Fruit fly (Drosophila melanogaster) whole organism: ENCODE measurements around the gene Acp26Aa.

ENCODE experiments used
- CG8478 ChIP-seq: fragments of >200 bp; optimal IDR thresholded peaks from 2 replicates; lab custom pipeline; 2018; ENCODE audit warnings: inconsistent platforms
- EcR ChIP-seq, 2 experiments: fragments of >200 bp; optimal IDR thresholded peaks; 2 replicates each; lab custom pipeline; 2017; ENCODE audit warnings: missing biosample characterization in 2 of 2, missing genetic modification characterization in 2 of 2, missing genetic modification reagents in 2 of 2
- pan ChIP-seq: fragments of >200 bp; optimal IDR thresholded peaks from 2 replicates; lab custom pipeline; 2017
- psq ChIP-seq: fragments of >200 bp; optimal IDR thresholded peaks from 2 replicates; lab custom pipeline; 2017
- usp ChIP-seq: fragments of >200 bp; optimal IDR thresholded peaks from 2 replicates; lab custom pipeline; 2017; ENCODE audit warnings: missing biosample characterization, missing genetic modification characterization, mixed read lengths

dm6 chr2L:5883441-5883840 is 10.3 kb downstream of the Acp26Aa start, which contains the start of gene CG44574:
- TF ChIP-seq CG8478 (lab: Kevin White, UChicago) (no peak), psq (lab: Kevin White, UChicago) (no peak), pan (lab: Kevin White, UChicago) (no peak), EcR (GFP tag; optimal IDR thresholded peaks at IDR 0.05; lab: Kevin White, UChicago) (no peak), usp (GFP tag; lab: Kevin White, UChicago) (no peak)
